Worm (Caenorhabditis elegans): ENCODE data around the gene tsp-9.

DNA sequence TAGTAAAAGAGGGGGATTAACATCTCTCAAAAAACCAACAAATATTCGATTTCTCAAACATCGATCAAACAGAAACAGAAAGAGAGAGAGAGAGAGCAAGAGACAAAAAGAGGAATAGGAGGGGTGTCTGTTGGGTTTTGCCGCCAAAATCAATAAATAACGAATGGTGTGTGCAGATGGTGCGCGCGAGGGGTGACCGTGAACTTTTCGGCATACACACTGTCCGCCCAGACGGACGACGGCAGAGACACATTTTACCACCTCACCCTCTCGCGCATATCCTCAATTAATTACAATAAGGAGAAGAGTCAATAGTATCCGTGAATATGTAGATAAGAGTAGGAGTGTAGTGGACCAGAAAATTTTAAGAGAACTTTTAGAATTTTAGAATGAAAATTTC is 23.4 kb upstream of the tsp-9 start:
- TF ChIP-seq K09A11.1 (tag; optimal IDR thresholded peaks at IDR 0.05; ENCODE audit: insufficient read depth): no peak
- TF ChIP-seq ama-1 (optimal IDR thresholded peaks at IDR 0.05): no peak
- TF ChIP-seq hlh-6 (tag; optimal IDR thresholded peaks at IDR 0.05): no peak
- TF ChIP-seq C38D4.7 (GFP tag; optimal IDR thresholded peaks at IDR 0.05): no peak
- TF ChIP-seq pag-3 (tag; optimal IDR thresholded peaks at IDR 0.05; ENCODE audit: borderline replicate concordance): no peak
- TF ChIP-seq elt-2 (tag; optimal IDR thresholded peaks at IDR 0.05): no peak
- no peak for TF ChIP-seq syd-9 (tag; optimal IDR thresholded peaks at IDR 0.05)
- no peak for TF ChIP-seq hlh-13 (GFP tag; optimal IDR thresholded peaks at IDR 0.05)
- TF ChIP-seq ceh-9 (tag; optimal IDR thresholded peaks at IDR 0.05): no peak
- no peak for TF ChIP-seq pat-9 (tag; optimal IDR thresholded peaks at IDR 0.05)
